Worm (Caenorhabditis elegans) whole organism, L1 larva: ENCODE data around the gene H01M10.1.

Source experiments
- C16A3.4 ChIP-seq: fragments of 150-350 bp; optimal IDR thresholded peaks from 2 replicates; lab custom pipeline; 2014; ENCODE audit warnings: missing biosample characterization, missing genetic modification characterization
- F16B12.6 ChIP-seq: fragments of 150-350 bp; optimal IDR thresholded peaks from 2 replicates; lab custom pipeline; 2014; ENCODE audit warnings: missing biosample characterization, missing genetic modification characterization
- ama-1 ChIP-seq: fragments of 150-350 bp; optimal IDR thresholded peaks from 2 replicates; lab custom pipeline; 2014
- blmp-1 ChIP-seq: fragments of 150-350 bp; optimal IDR thresholded peaks from 2 replicates; lab custom pipeline; 2014; ENCODE audit warnings: missing biosample characterization, missing genetic modification characterization
- ceh-63 ChIP-seq: fragments of 200-800 bp; sonication (Bioruptor generic); optimal IDR thresholded peaks from 2 replicates; lab custom pipeline; 2018; ENCODE audit warnings: mild to moderate bottlenecking, missing genetic modification characterization, missing compliant biosample characterization
- ceh-82 ChIP-seq, 3 experiments: fragments of 150-350 bp in 1 of 3; sonication (generic microtip) in 2 of 3; optimal IDR thresholded peaks; 2 replicates each; lab custom pipeline; 2014 to 2017; ENCODE audit warnings: missing biosample characterization in 3 of 3, missing genetic modification characterization in 3 of 3
- ceh-88 ChIP-seq: fragments of 200-800 bp; sonication (Bioruptor generic); IDR thresholded peaks from 2 replicates; pipeline ENCODE4 v1.3.6; 2022; ENCODE audit warnings: missing genetic modification characterization, missing compliant biosample characterization
- ceh-90 ChIP-seq: sonication (generic microtip); optimal IDR thresholded peaks from 2 replicates; lab custom pipeline; 2016; ENCODE audit warnings: missing genetic modification characterization, missing compliant biosample characterization
- ces-1 ChIP-seq: fragments of 150-350 bp; optimal IDR thresholded peaks from 2 replicates; lab custom pipeline; 2014; ENCODE audit warnings: missing biosample characterization, missing genetic modification reagents, missing genetic modification characterization
- dpl-1 ChIP-seq, 3 experiments: fragments of 150-350 bp in 2 of 3; sonication (generic microtip) in 1 of 3; optimal IDR thresholded peaks; 2 replicates each; lab custom pipeline; 2014 to 2017; ENCODE audit warnings: missing biosample characterization in 3 of 3, missing genetic modification characterization in 3 of 3, missing genetic modification reagents in 3 of 3
- efl-3 ChIP-seq: fragments of 200-800 bp; sonication (Bioruptor generic); optimal IDR thresholded peaks from 2 replicates; lab custom pipeline; 2018; ENCODE audit warnings: mild to moderate bottlenecking, missing genetic modification characterization, missing compliant biosample characterization
- egl-27 ChIP-seq, 2 experiments: fragments of 150-350 bp in 1 of 2; sonication (generic microtip); optimal IDR thresholded peaks; 3 replicates each; lab custom pipeline; 2017 to 2018; ENCODE audit warnings: missing biosample characterization in 2 of 2, missing genetic modification characterization in 2 of 2, missing genetic modification reagents in 2 of 2
- elt-2 ChIP-seq: sonication (generic microtip); optimal IDR thresholded peaks from 2 replicates; lab custom pipeline; 2016; ENCODE audit warnings: missing genetic modification characterization, mild to moderate bottlenecking, inconsistent platforms, missing compliant biosample characterization, missing genetic modification reagents
- elt-3 ChIP-seq, 6 experiments: fragments of 150-350 bp in 1 of 6; sonication (generic microtip); optimal IDR thresholded peaks; 2 replicates each; lab custom pipeline; 2017 to 2018; ENCODE audit warnings: missing biosample characterization in 6 of 6, missing genetic modification characterization in 6 of 6, inconsistent platforms in 1 of 6
- fkh-10 ChIP-seq: sonication (generic microtip); optimal IDR thresholded peaks from 2 replicates; lab custom pipeline; 2017; ENCODE audit warnings: missing biosample characterization, missing genetic modification reagents, missing genetic modification characterization
- fkh-4 ChIP-seq: sonication (generic microtip); optimal IDR thresholded peaks from 2 replicates; lab custom pipeline; 2016; ENCODE audit warnings: missing compliant biosample characterization, missing genetic modification characterization, borderline replicate concordance
- fkh-8 ChIP-seq: sonication (generic microtip); optimal IDR thresholded peaks from 2 replicates; lab custom pipeline; 2016; ENCODE audit warnings: mild to moderate bottlenecking, missing genetic modification characterization, missing compliant biosample characterization
- hlh-17 ChIP-seq: fragments of 200-800 bp; sonication (Bioruptor generic); optimal IDR thresholded peaks from 2 replicates; lab custom pipeline; 2018; ENCODE audit warnings: missing genetic modification characterization, mild to moderate bottlenecking, missing compliant biosample characterization, moderate library complexity, borderline replicate concordance
- hpl-2 ChIP-seq: fragments of 150-350 bp; optimal IDR thresholded peaks from 2 replicates; lab custom pipeline; 2014; ENCODE audit warnings: missing biosample characterization, missing genetic modification reagents, missing genetic modification characterization
- irx-1 ChIP-seq: sonication (generic microtip); optimal IDR thresholded peaks from 2 replicates; lab custom pipeline; 2016; ENCODE audit warnings: missing genetic modification characterization, missing compliant biosample characterization
- isw-1 ChIP-seq: fragments of 200-800 bp; sonication (Bioruptor generic); IDR thresholded peaks from 2 replicates; pipeline ENCODE4 v1.3.6; 2022; ENCODE audit warnings: missing genetic modification characterization, missing compliant biosample characterization
- jun-1 ChIP-seq: fragments of 150-350 bp; optimal IDR thresholded peaks from 2 replicates; lab custom pipeline; 2014; ENCODE audit warnings: missing biosample characterization, missing genetic modification reagents, missing genetic modification characterization
- lin-13 ChIP-seq: fragments of 150-350 bp; optimal IDR thresholded peaks from 2 replicates; lab custom pipeline; 2014; ENCODE audit warnings: missing biosample characterization, missing genetic modification reagents, missing genetic modification characterization
- lin-14 ChIP-seq: fragments of 200-800 bp; sonication (Bioruptor generic); optimal IDR thresholded peaks from 2 replicates; lab custom pipeline; 2018; ENCODE audit warnings: mild to moderate bottlenecking, missing genetic modification characterization, moderate library complexity, missing compliant biosample characterization
- lin-35 ChIP-seq, 2 experiments: fragments of 150-350 bp; optimal IDR thresholded peaks; 2 replicates each; lab custom pipeline; 2014; ENCODE audit warnings: missing biosample characterization in 2 of 2, missing genetic modification characterization in 2 of 2, missing genetic modification reagents in 2 of 2
- lin-39 ChIP-seq: fragments of 150-350 bp; optimal IDR thresholded peaks from 2 replicates; lab custom pipeline; 2014; ENCODE audit warnings: missing biosample characterization, missing genetic modification reagents, missing genetic modification characterization
- lir-3 ChIP-seq: sonication (generic microtip); optimal IDR thresholded peaks from 2 replicates; lab custom pipeline; 2016; ENCODE audit warnings: mild to moderate bottlenecking, missing genetic modification characterization, moderate library complexity, missing compliant biosample characterization; ENCODE audit not compliant: poor library complexity
- mab-9 ChIP-seq: fragments of 200-800 bp; sonication (Bioruptor generic); IDR thresholded peaks from 2 replicates; pipeline ENCODE4 v1.3.6; 2022; ENCODE audit warnings: missing genetic modification reagents, missing genetic modification characterization, missing compliant biosample characterization
- mdl-1 ChIP-seq, 2 experiments: fragments of 150-350 bp; optimal IDR thresholded peaks; 2 replicates each; lab custom pipeline; 2014 to 2017; ENCODE audit warnings: missing biosample characterization in 2 of 2, missing genetic modification characterization in 2 of 2, inconsistent platforms in 1 of 2
- mef-2 ChIP-seq: fragments of 150-350 bp; optimal IDR thresholded peaks from 2 replicates; lab custom pipeline; 2014; ENCODE audit warnings: missing biosample characterization, missing genetic modification characterization
- nhr-19 ChIP-seq: fragments of 200-800 bp; sonication (Bioruptor generic); conservative IDR thresholded peaks from 2 replicates; pipeline ENCODE4 v1.3.6; 2022; ENCODE audit warnings: missing genetic modification characterization, missing compliant biosample characterization
- nhr-237 ChIP-seq: fragments of 150-350 bp; optimal IDR thresholded peaks from 2 replicates; lab custom pipeline; 2014; ENCODE audit warnings: missing biosample characterization, missing genetic modification characterization
- nhr-28 ChIP-seq: fragments of 150-350 bp; optimal IDR thresholded peaks from 2 replicates; lab custom pipeline; 2014; ENCODE audit warnings: missing biosample characterization, missing genetic modification characterization
- nhr-47 ChIP-seq: sonication (generic microtip); optimal IDR thresholded peaks from 2 replicates; lab custom pipeline; 2016; ENCODE audit warnings: mild to moderate bottlenecking, missing genetic modification characterization, moderate library complexity, missing compliant biosample characterization
- nhr-71 ChIP-seq: sonication (generic microtip); optimal IDR thresholded peaks from 2 replicates; lab custom pipeline; 2016; ENCODE audit warnings: mild to moderate bottlenecking, missing genetic modification characterization, moderate library complexity, missing compliant biosample characterization
- nhr-76 ChIP-seq: sonication (generic microtip); optimal IDR thresholded peaks from 2 replicates; lab custom pipeline; 2017; ENCODE audit warnings: missing biosample characterization, missing genetic modification characterization
- nhr-77 ChIP-seq: fragments of 150-350 bp; optimal IDR thresholded peaks from 2 replicates; lab custom pipeline; 2014; ENCODE audit warnings: missing biosample characterization, missing genetic modification characterization
- nhr-85 ChIP-seq: sonication (generic microtip); peaks from one replicate; lab custom pipeline; 2016; ENCODE audit warnings: missing genetic modification characterization, inconsistent platforms, missing compliant biosample characterization
- rnt-1 ChIP-seq: sonication (generic microtip); optimal IDR thresholded peaks from 2 replicates; lab custom pipeline; 2016; ENCODE audit warnings: mild to moderate bottlenecking, missing genetic modification characterization, moderate library complexity, missing compliant biosample characterization
- skn-1 ChIP-seq: fragments of 150-350 bp; optimal IDR thresholded peaks from 2 replicates; lab custom pipeline; 2014; ENCODE audit warnings: missing biosample characterization, missing genetic modification characterization
- snu-23 ChIP-seq: sonication (generic microtip); optimal IDR thresholded peaks from 2 replicates; lab custom pipeline; 2016; ENCODE audit warnings: missing genetic modification characterization, missing compliant biosample characterization
- sox-4 ChIP-seq: sonication (generic microtip); optimal IDR thresholded peaks from 2 replicates; lab custom pipeline; 2016; ENCODE audit warnings: missing genetic modification characterization, missing compliant biosample characterization
- sptf-1 ChIP-seq: fragments of 150-350 bp; optimal IDR thresholded peaks from 2 replicates; lab custom pipeline; 2014; ENCODE audit warnings: missing biosample characterization, missing genetic modification characterization
- sup-37 ChIP-seq: fragments of 200-800 bp; sonication (Bioruptor generic); optimal IDR thresholded peaks from 2 replicates; lab custom pipeline; 2018; ENCODE audit warnings: mild to moderate bottlenecking, missing genetic modification characterization, missing compliant biosample characterization
- tbx-2 ChIP-seq: sonication (generic microtip); optimal IDR thresholded peaks from 2 replicates; lab custom pipeline; 2016; ENCODE audit warnings: missing genetic modification characterization, missing compliant biosample characterization
- unc-30 ChIP-seq: sonication (generic microtip); optimal IDR thresholded peaks from 2 replicates; lab custom pipeline; 2017; ENCODE audit warnings: missing biosample characterization, missing genetic modification characterization
- unc-86 ChIP-seq: sonication (generic microtip); optimal IDR thresholded peaks from 2 replicates; lab custom pipeline; 2016; ENCODE audit warnings: missing genetic modification characterization, missing compliant biosample characterization
- unc-98 ChIP-seq: fragments of 200-800 bp; sonication (Bioruptor generic); IDR thresholded peaks from 2 replicates; pipeline ENCODE4 v1.3.6; 2022; ENCODE audit warnings: missing genetic modification characterization, missing compliant biosample characterization
- xbp-1 ChIP-seq: sonication (generic microtip); optimal IDR thresholded peaks from 2 replicates; lab custom pipeline; 2016; ENCODE audit warnings: missing genetic modification characterization, missing compliant biosample characterization
- zip-4 ChIP-seq: fragments of 200-800 bp; sonication (Bioruptor generic); optimal IDR thresholded peaks from 2 replicates; lab custom pipeline; 2018; ENCODE audit warnings: mild to moderate bottlenecking, missing genetic modification characterization, moderate library complexity, missing compliant biosample characterization
- ztf-4 ChIP-seq: fragments of 150-350 bp; optimal IDR thresholded peaks from 2 replicates; lab custom pipeline; 2014; ENCODE audit warnings: missing biosample characterization, missing genetic modification characterization

The H01M10.1 gene

ce11 chrX:2565308-2565773 is 15.0 kb downstream of the H01M10.1 start, which contains the start of gene F52H2.15:
Gene F52H2.15, plus strand, starts transcription at chrX:2565358.
- TF ChIP-seq sptf-1 (no peak), xbp-1 (no peak), skn-1 (tag; lab: Kevin White, UChicago) (peak; percentile 15), hlh-17 (GFP tag; lab: Kevin White, UChicago) (no peak), zip-4 (no peak), unc-98 (GFP tag; lab: Robert Waterston, UW) (no peak), jun-1 (tag; lab: Kevin White, UChicago) (no peak), nhr-237 (tag; lab: Kevin White, UChicago) (no peak), nhr-77 (tag; lab: Kevin White, UChicago) (no peak), egl-27 (tag; optimal IDR thresholded peaks at IDR 0.05; lab: Kevin White, UChicago) (no peak), sox-4 (tag; lab: Kevin White, UChicago) (no peak), efl-3 (GFP tag; lab: Kevin White, UChicago) (no peak), lin-35 (GFP tag; optimal IDR thresholded peaks at IDR 0.05; lab: Kevin White, UChicago) (peak in 1 of 2 experiments; percentile 13), irx-1 (no peak), lin-13 (GFP tag; lab: Kevin White, UChicago) (no peak), ztf-4 (tag; lab: Kevin White, UChicago) (no peak), mab-9 (GFP tag; lab: Robert Waterston, UW) (no peak), mdl-1 (tag; optimal IDR thresholded peaks at IDR 0.05; lab: Kevin White, UChicago) (peak in 1 of 2 experiments; percentile 7), ces-1 (no peak), unc-30 (tag; lab: Kevin White, UChicago) (no peak), elt-2 (tag; lab: Kevin White, UChicago) (peak; percentile 59), sup-37 (GFP tag; lab: Kevin White, UChicago) (no peak), lin-14 (peak; percentile 63), elt-3 (tag; optimal IDR thresholded peaks at IDR 0.05; lab: Kevin White, UChicago) (peak in 1 of 6 experiments; percentile 45), nhr-85 (tag; lab: Kevin White, UChicago) (peak; percentile 35), F16B12.6 (no peak), lir-3 (tag; lab: Kevin White, UChicago) (no peak), snu-23 (GFP tag; lab: Kevin White, UChicago) (no peak), fkh-4 (tag; lab: Kevin White, UChicago) (no peak), ceh-90 (no peak), nhr-47 (tag; lab: Kevin White, UChicago) (no peak), mef-2 (no peak), lin-39 (tag; lab: Kevin White, UChicago) (no peak), nhr-71 (no peak), rnt-1 (no peak), blmp-1 (tag; lab: Kevin White, UChicago) (peak; percentile 34), ceh-88 (GFP tag; lab: Robert Waterston, UW) (no peak), fkh-10 (GFP tag; lab: Kevin White, UChicago) (no peak), ama-1 (lab: Kevin White, UChicago) (no peak), unc-86 (tag; lab: Kevin White, UChicago) (no peak), nhr-28 (no peak), ceh-63 (no peak), fkh-8 (tag; lab: Kevin White, UChicago) (no peak)

- TF ChIP-seq nhr-19 (GFP tag; lab: Robert Waterston, UW) (no peak), nhr-77 (tag; lab: Kevin White, UChicago) (no peak), lin-39 (tag; lab: Kevin White, UChicago) (no peak), sup-37 (GFP tag; lab: Kevin White, UChicago) (no peak), dpl-1 (GFP tag; optimal IDR thresholded peaks at IDR 0.05; lab: Kevin White, UChicago) (no peak), efl-3 (GFP tag; lab: Kevin White, UChicago) (no peak), egl-27 (tag; optimal IDR thresholded peaks at IDR 0.05; lab: Kevin White, UChicago) (no peak), hlh-17 (GFP tag; lab: Kevin White, UChicago) (no peak), nhr-76 (tag; lab: Kevin White, UChicago) (no peak), hpl-2 (GFP tag; lab: Kevin White, UChicago) (no peak), isw-1 (no peak), C16A3.4 (tag; lab: Kevin White, UChicago) (no peak), ces-1 (no peak), nhr-28 (no peak), ama-1 (lab: Kevin White, UChicago) (no peak), fkh-10 (GFP tag; lab: Kevin White, UChicago) (no peak), tbx-2 (tag; lab: Kevin White, UChicago) (no peak), lin-35 (GFP tag; optimal IDR thresholded peaks at IDR 0.05; lab: Kevin White, UChicago) (no peak), ceh-82 (tag; optimal IDR thresholded peaks at IDR 0.05; lab: Kevin White, UChicago) (no peak), irx-1 (no peak)
- TF ChIP-seq, all 84 proteins: peak for 0
Measured at ce11 chrX:2564047-2564446, 16.3 kb downstream of the H01M10.1 start, which contains the start of gene dhcr-24. Gene dhcr-24, minus strand, starts transcription at chrX:2564147.
